Worm (Caenorhabditis elegans) whole organism, late embryonic: ENCODE measurements around the gene T08D10.5.

Source experiments
- lin-11 ChIP-seq: fragments of 200-800 bp; sonication (Bioruptor generic); optimal IDR thresholded peaks from 2 replicates; lab custom pipeline; 2018; ENCODE audit warnings: mild to moderate bottlenecking, missing genetic modification characterization, missing compliant biosample characterization
- nfya-1 ChIP-seq: sonication (generic microtip); optimal IDR thresholded peaks from 2 replicates; lab custom pipeline; 2017; ENCODE audit warnings: missing genetic modification characterization, mild to moderate bottlenecking, missing compliant biosample characterization, antibody characterized with exemption, moderate library complexity
- pag-3 ChIP-seq: sonication (generic microtip); optimal IDR thresholded peaks from 2 replicates; lab custom pipeline; 2016; ENCODE audit warnings: missing compliant biosample characterization, missing genetic modification characterization, borderline replicate concordance
- pha-4 ChIP-seq: fragments of 150-350 bp; optimal IDR thresholded peaks from 2 replicates; lab custom pipeline; 2018; ENCODE audit warnings: missing biosample characterization, missing genetic modification reagents, missing genetic modification characterization
- tbx-7 ChIP-seq: sonication (generic microtip); optimal IDR thresholded peaks from 2 replicates; lab custom pipeline; 2016; ENCODE audit warnings: missing genotype, missing genetic modification characterization, missing compliant biosample characterization
- ztf-16 ChIP-seq: sonication (generic microtip); optimal IDR thresholded peaks from 2 replicates; lab custom pipeline; 2017; ENCODE audit warnings: missing genetic modification characterization, missing compliant biosample characterization

DNA sequence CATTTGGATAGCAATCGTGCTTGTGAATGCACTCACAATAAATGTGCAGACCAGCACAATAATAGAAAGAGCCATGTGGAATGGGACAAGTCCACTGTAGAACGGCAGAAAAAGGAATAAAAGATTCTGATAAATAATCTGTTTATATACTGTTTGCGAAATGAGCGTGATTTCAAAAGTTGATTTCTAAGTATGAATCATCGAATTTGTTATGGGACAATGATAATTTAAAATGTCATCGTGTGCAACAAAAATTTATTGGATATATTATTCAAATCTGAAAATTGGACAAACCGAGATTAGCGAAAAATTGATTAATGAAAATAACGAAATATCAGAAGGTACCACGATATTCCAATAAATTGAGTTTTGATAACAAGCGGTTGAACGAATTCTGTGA, 18.5 kb upstream of the T08D10.5 start, which contains the start of gene F55G7.5:
- TF ChIP-seq ztf-16 (tag; lab: Kevin White, UChicago) (no peak), nfya-1 (tag; lab: Kevin White, UChicago) (no peak), lin-11 (tag; lab: Kevin White, UChicago) (no peak), pag-3 (tag; lab: Kevin White, UChicago) (no peak), tbx-7 (tag; lab: Kevin White, UChicago) (no peak), pha-4 (tag; lab: Kevin White, UChicago) (no peak)
